Fruit fly (Drosophila melanogaster): ENCODE data around the gene CG43342.

The CG43342 gene

DNA sequence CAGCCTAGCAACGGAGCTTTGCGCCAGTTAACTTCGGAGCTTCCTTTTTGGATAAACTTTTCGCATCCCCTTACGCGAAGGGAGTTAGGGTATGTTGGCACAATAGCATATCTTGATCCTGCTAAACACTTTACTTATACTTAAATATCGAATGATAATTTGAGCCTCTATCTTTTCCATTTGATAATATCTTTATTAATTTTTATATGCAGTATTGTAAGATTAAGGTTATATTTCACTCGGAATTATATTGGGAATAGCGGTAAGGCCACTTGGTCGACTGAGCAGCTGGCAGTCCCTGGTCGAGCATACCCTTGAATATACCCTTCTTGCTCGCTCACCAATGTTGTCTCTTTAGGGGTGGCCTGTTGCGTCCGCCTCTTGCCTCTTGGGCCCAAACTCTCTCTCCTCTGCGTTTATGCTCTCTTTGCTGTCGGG is 12.3 kb upstream of the CG43342 start (continued):
- TF ChIP-seq kay (GFP tag; optimal IDR thresholded peaks at IDR 0.05) (peak; percentile 60), Hr39 (optimal IDR thresholded peaks at IDR 0.05) (no peak), Elba2 (GFP tag; optimal IDR thresholded peaks at IDR 0.05) (no peak), klu (GFP tag; IDR thresholded peaks at IDR 0.05) (no peak; the same call in 1 of the 2 replicates), CG18599 (GFP tag; optimal IDR thresholded peaks at IDR 0.05) (peak; percentile 87), Lpt (GFP tag; optimal IDR thresholded peaks at IDR 0.05) (no peak), CG4404 (GFP tag; IDR thresholded peaks at IDR 0.05) (no peak; the same call in none of the 2 replicates), CG12236 (GFP tag; optimal IDR thresholded peaks at IDR 0.05) (no peak), CG17612 (GFP tag; IDR thresholded peaks at IDR 0.05) (peak; percentile 29; the same call in 1 of the 2 replicates), ftz-f1 (GFP tag; optimal IDR thresholded peaks at IDR 0.05) (no peak), row (GFP tag; IDR thresholded peaks at IDR 0.05) (peak; percentile 95), odd (GFP tag; optimal IDR thresholded peaks at IDR 0.05) (peak; percentile 49), CG10147 (GFP tag; optimal IDR thresholded peaks at IDR 0.05) (no peak), CG11093 (GFP tag; IDR thresholded peaks at IDR 0.05) (peak; percentile 55; the same call in 1 of the 3 replicates), YL-1 (GFP tag; optimal IDR thresholded peaks at IDR 0.05) (no peak), kni (GFP tag; optimal IDR thresholded peaks at IDR 0.05) (no peak), CG32767 (GFP tag; IDR thresholded peaks at IDR 0.05) (peak; percentile 60), CrebB (tag; optimal IDR thresholded peaks at IDR 0.05) (no peak), abd-A (tag; optimal IDR thresholded peaks at IDR 0.05) (no peak), knrl (GFP tag; IDR thresholded peaks at IDR 0.05; ENCODE audit: partially characterized antibody) (no peak), CG10959 (GFP tag; IDR thresholded peaks at IDR 0.05) (no peak), CG11560 (tag; IDR thresholded peaks at IDR 0.05) (peak; percentile 60; the same call in 2 of the 3 replicates), CG18764 (GFP tag; optimal IDR thresholded peaks at IDR 0.05) (peak; percentile 5), ken (GFP tag; IDR thresholded peaks at IDR 0.05) (peak; percentile 76), CG3838 (GFP tag; optimal IDR thresholded peaks at IDR 0.05) (no peak), Hr78 (GFP tag; optimal IDR thresholded peaks at IDR 0.05) (no peak), Tbp (GFP tag; optimal IDR thresholded peaks at IDR 0.05) (no peak), CG3065 (GFP tag; optimal IDR thresholded peaks at IDR 0.05) (no peak), CG6813 (GFP tag; optimal IDR thresholded peaks at IDR 0.05) (peak; percentile 6), unpg (GFP tag; optimal IDR thresholded peaks at IDR 0.05) (peak; percentile 57), chm (GFP tag; IDR thresholded peaks at IDR 0.05) (peak; percentile 77), nau (GFP tag; optimal IDR thresholded peaks at IDR 0.05) (no peak), Vsx1 (GFP tag; optimal IDR thresholded peaks at IDR 0.05) (no peak), CG10462 (GFP tag; optimal IDR thresholded peaks at IDR 0.05) (no peak), Gug (GFP tag; IDR thresholded peaks at IDR 0.05) (peak; percentile 80), ssp (GFP tag; IDR thresholded peaks at IDR 0.05) (no peak), Antp (GFP tag; optimal IDR thresholded peaks at IDR 0.05) (peak; percentile 12), shn (GFP tag; optimal IDR thresholded peaks at IDR 0.05) (no peak), kah (GFP tag; optimal IDR thresholded peaks at IDR 0.05) (no peak), bowl (GFP tag; IDR thresholded peaks at IDR 0.05) (peak; percentile 45; the same call in 1 of the 2 replicates), CG17361 (GFP tag; IDR thresholded peaks at IDR 0.05) (peak; percentile 61), crp (GFP tag; optimal IDR thresholded peaks at IDR 0.05) (peak in 1 of 2 experiments; percentile 31), tap (tag; optimal IDR thresholded peaks at IDR 0.05) (no peak), CG3847 (GFP tag; IDR thresholded peaks at IDR 0.05) (peak; percentile 79), CG11398 (GFP tag; optimal IDR thresholded peaks at IDR 0.05) (no peak), eyg (GFP tag; optimal IDR thresholded peaks at IDR 0.05) (peak; percentile 45), dm (GFP tag; optimal IDR thresholded peaks at IDR 0.05) (no peak), CG17802 (tag; optimal IDR thresholded peaks at IDR 0.05) (no peak), Ssrp (tag; optimal IDR thresholded peaks at IDR 0.05) (peak; percentile 48), NC2β (GFP tag; optimal IDR thresholded peaks at IDR 0.05) (no peak), CG7357 (GFP tag; IDR thresholded peaks at IDR 0.05) (peak; percentile 45; the same call in 1 of the 3 replicates), Hsf (GFP tag; optimal IDR thresholded peaks at IDR 0.05) (peak; percentile 37)
